Fruit fly (Drosophila melanogaster) whole organism, embryonic: ENCODE measurements around the gene Rlb1.

Experiments
- Blimp-1 ChIP-seq: fragments of 200-800 bp; sonication (Bioruptor generic); optimal IDR thresholded peaks from 3 replicates; lab custom pipeline; 2018; ENCODE audit warnings: missing biosample characterization, missing genetic modification characterization, mild to moderate bottlenecking, moderate library complexity, missing genetic modification reagents
- CG10209 ChIP-seq: fragments of 200-800 bp; sonication (Bioruptor generic); optimal IDR thresholded peaks from 3 replicates; lab custom pipeline; 2017; ENCODE audit warnings: missing biosample characterization, mild to moderate bottlenecking, missing genetic modification characterization, missing genetic modification reagents
- CG10267 ChIP-seq: fragments of 200-800 bp; sonication (Bioruptor generic); optimal IDR thresholded peaks from 2 replicates; lab custom pipeline; 2018; ENCODE audit warnings: missing biosample characterization, mild to moderate bottlenecking, missing genetic modification characterization, moderate library complexity
- CG12391 ChIP-seq: fragments of 200-800 bp; sonication (Bioruptor generic); optimal IDR thresholded peaks from 3 replicates; lab custom pipeline; 2018; ENCODE audit warnings: missing biosample characterization, mild to moderate bottlenecking, missing genetic modification characterization, moderate library complexity
- CG13123 ChIP-seq: fragments of 200-800 bp; sonication (Bioruptor generic); optimal IDR thresholded peaks from 2 replicates; lab custom pipeline; 2016; ENCODE audit warnings: missing biosample characterization, missing genetic modification characterization
- CG13287 ChIP-seq: fragments of 200-800 bp; sonication (Bioruptor generic); IDR thresholded peaks from 2 replicates; pipeline ENCODE4 v1.3.6; 2022; ENCODE audit warnings: missing biosample characterization, missing genetic modification characterization; ENCODE audit not compliant: partially characterized antibody
- CG17359 ChIP-seq: fragments of 200-800 bp; sonication (Bioruptor generic); optimal IDR thresholded peaks from 3 replicates; lab custom pipeline; 2018; ENCODE audit warnings: missing biosample characterization, mild to moderate bottlenecking, missing genetic modification characterization, moderate library complexity
- CG17568 ChIP-seq: fragments of 200-800 bp; sonication (Bioruptor generic); optimal IDR thresholded peaks from 2 replicates; lab custom pipeline; 2018; ENCODE audit warnings: missing biosample characterization, mild to moderate bottlenecking, missing genetic modification characterization, moderate library complexity
- CG17829 ChIP-seq: fragments of 200-800 bp; optimal IDR thresholded peaks from 2 replicates; lab custom pipeline; 2019; ENCODE audit warnings: missing biosample characterization, mild to moderate bottlenecking, missing genetic modification characterization, moderate library complexity
- CG1792 ChIP-seq: fragments of 200-800 bp; sonication (Bioruptor generic); optimal IDR thresholded peaks from 2 replicates; lab custom pipeline; 2016; ENCODE audit warnings: missing biosample characterization, missing genetic modification characterization
- CG1832 ChIP-seq: fragments of 200-800 bp; sonication (Bioruptor generic); optimal IDR thresholded peaks from 2 replicates; lab custom pipeline; 2017; ENCODE audit warnings: missing biosample characterization, mild to moderate bottlenecking, missing genetic modification characterization, inconsistent platforms
- CG2678 ChIP-seq: fragments of 200-800 bp; sonication (Bioruptor generic); optimal IDR thresholded peaks from 3 replicates; lab custom pipeline; 2019; ENCODE audit warnings: missing biosample characterization, mild to moderate bottlenecking, missing genetic modification characterization, moderate library complexity
- CG4282 ChIP-seq: fragments of 200-800 bp; sonication (Bioruptor generic); optimal IDR thresholded peaks from 2 replicates; lab custom pipeline; 2016; ENCODE audit warnings: missing biosample characterization, missing genetic modification characterization
- CG8765 ChIP-seq: fragments of 200-800 bp; sonication (Bioruptor generic); IDR thresholded peaks from 2 replicates; pipeline ENCODE4 v1.3.6; 2022; ENCODE audit warnings: missing biosample characterization, missing genetic modification characterization
- CG8924 ChIP-seq: fragments of 200-800 bp; optimal IDR thresholded peaks from 3 replicates; lab custom pipeline; 2019; ENCODE audit warnings: missing biosample characterization, mild to moderate bottlenecking, missing genetic modification characterization, moderate library complexity
- CG9817 ChIP-seq: fragments of 200-800 bp; sonication (Bioruptor generic); optimal IDR thresholded peaks from 2 replicates; lab custom pipeline; 2018; ENCODE audit warnings: missing biosample characterization, mild to moderate bottlenecking, missing genetic modification characterization, moderate library complexity
- Dip3 ChIP-seq: fragments of 200-800 bp; sonication (Bioruptor generic); optimal IDR thresholded peaks from 3 replicates; lab custom pipeline; 2016; ENCODE audit warnings: missing biosample characterization, missing genetic modification characterization
- Dp ChIP-seq: fragments of 200-800 bp; sonication (Bioruptor generic); optimal IDR thresholded peaks from 2 replicates; lab custom pipeline; 2018; ENCODE audit warnings: missing biosample characterization, mild to moderate bottlenecking, missing genetic modification characterization, moderate library complexity
- HLH54F ChIP-seq: fragments of 200-800 bp; sonication (Bioruptor generic); optimal IDR thresholded peaks from 3 replicates; lab custom pipeline; 2016; ENCODE audit warnings: missing biosample characterization, missing genetic modification characterization
- Hr78 ChIP-seq, 2 experiments: fragments of 200-800 bp in 1 of 2; fragments of >200 bp in 1 of 2; sonication (Bioruptor generic) in 1 of 2; optimal IDR thresholded peaks; 2 replicates each; lab custom pipeline; 2017 to 2019; ENCODE audit warnings: missing biosample characterization in 2 of 2, missing genetic modification characterization in 2 of 2, mild to moderate bottlenecking in 1 of 2, moderate library complexity in 1 of 2
- Lhr ChIP-seq: fragments of 200-800 bp; sonication (Bioruptor generic); optimal IDR thresholded peaks from 3 replicates; lab custom pipeline; 2017; ENCODE audit warnings: mild to moderate bottlenecking, missing biosample characterization, missing genetic modification reagents, missing genetic modification characterization
- Mrtf ChIP-seq: fragments of 200-800 bp; sonication (Bioruptor generic); IDR thresholded peaks from 3 replicates; pipeline ENCODE4 v1.3.6; 2022; ENCODE audit warnings: missing biosample characterization, missing genetic modification characterization
- Ptx1 ChIP-seq: fragments of 200-800 bp; sonication (Bioruptor generic); IDR thresholded peaks from 2 replicates; pipeline ENCODE4 v1.3.6; 2022; ENCODE audit warnings: missing biosample characterization, missing genetic modification characterization
- Ravus ChIP-seq: fragments of 200-800 bp; sonication (Bioruptor generic); IDR thresholded peaks from 2 replicates; pipeline ENCODE4 v1.3.6; 2022; ENCODE audit warnings: missing biosample characterization, missing genetic modification characterization
- Ssrp ChIP-seq: fragments of 200-800 bp; sonication (Bioruptor generic); optimal IDR thresholded peaks from 2 replicates; lab custom pipeline; 2018; ENCODE audit warnings: missing biosample characterization, mild to moderate bottlenecking, missing genetic modification characterization, moderate library complexity
- Stat92E ChIP-seq, 3 experiments: fragments of >200 bp in 2 of 3; fragments of 200-800 bp in 1 of 3; sonication (Bioruptor generic) in 1 of 3; optimal IDR thresholded peaks; 2 replicates each; lab custom pipeline; 2017 to 2019; ENCODE audit warnings: missing biosample characterization in 3 of 3, missing genetic modification characterization in 3 of 3, mild to moderate bottlenecking in 1 of 3, moderate library complexity in 1 of 3
- abd-A ChIP-seq: fragments of 200-800 bp; sonication (Bioruptor generic); optimal IDR thresholded peaks from 3 replicates; lab custom pipeline; 2019; ENCODE audit warnings: missing biosample characterization, mild to moderate bottlenecking, missing genetic modification characterization, moderate library complexity
- bcd ChIP-seq: fragments of 200-800 bp; sonication (Bioruptor generic); optimal IDR thresholded peaks from 2 replicates; lab custom pipeline; 2017; ENCODE audit warnings: missing biosample characterization, mild to moderate bottlenecking, missing genetic modification characterization
- br ChIP-seq: fragments of >200 bp; optimal IDR thresholded peaks from 2 replicates; lab custom pipeline; 2017
- cad ChIP-seq: fragments of >200 bp; optimal IDR thresholded peaks from 2 replicates; lab custom pipeline; 2017; ENCODE audit warnings: missing biosample characterization, missing genetic modification characterization
- chm ChIP-seq: fragments of 200-800 bp; sonication (Bioruptor generic); IDR thresholded peaks from 2 replicates; pipeline ENCODE4 v1.3.6; 2022; ENCODE audit warnings: missing biosample characterization, missing genetic modification characterization
- dimm ChIP-seq: fragments of 200-800 bp; sonication (Bioruptor generic); IDR thresholded peaks from 2 replicates; pipeline ENCODE4 v1.3.6; 2022; ENCODE audit warnings: missing biosample characterization, missing genetic modification characterization
- ewg ChIP-seq: fragments of 200-800 bp; sonication (Bioruptor generic); optimal IDR thresholded peaks from 3 replicates; lab custom pipeline; 2017; ENCODE audit warnings: mild to moderate bottlenecking, missing biosample characterization, missing genetic modification reagents, missing genetic modification characterization
- gsb-n ChIP-seq: fragments of 200-800 bp; sonication (Bioruptor generic); optimal IDR thresholded peaks from 3 replicates; lab custom pipeline; 2018; ENCODE audit warnings: missing biosample characterization, mild to moderate bottlenecking, missing genetic modification characterization
- nau ChIP-seq: fragments of 200-800 bp; sonication (Bioruptor generic); optimal IDR thresholded peaks from 3 replicates; lab custom pipeline; 2017; ENCODE audit warnings: missing biosample characterization, mild to moderate bottlenecking, missing genetic modification characterization, missing genetic modification reagents
- nerfin-2 ChIP-seq: fragments of 200-800 bp; sonication (Bioruptor generic); IDR thresholded peaks from 2 replicates; pipeline ENCODE4 v1.3.6; 2022; ENCODE audit warnings: missing biosample characterization, missing genetic modification characterization; ENCODE audit not compliant: partially characterized antibody
- p53 ChIP-seq: fragments of 200-800 bp; sonication (Bioruptor generic); optimal IDR thresholded peaks from 2 replicates; lab custom pipeline; 2016; ENCODE audit warnings: missing biosample characterization, missing genetic modification characterization
- ranshi ChIP-seq: fragments of 200-800 bp; sonication (Bioruptor generic); IDR thresholded peaks from 2 replicates; pipeline ENCODE4 v1.3.6; 2022; ENCODE audit warnings: missing biosample characterization, missing genetic modification characterization
- repo ChIP-seq: fragments of 200-800 bp; sonication (Bioruptor generic); optimal IDR thresholded peaks from 2 replicates; lab custom pipeline; 2016; ENCODE audit warnings: missing biosample characterization, missing genetic modification characterization
- scrt ChIP-seq: fragments of 200-800 bp; sonication (Bioruptor generic); optimal IDR thresholded peaks from 2 replicates; lab custom pipeline; 2018; ENCODE audit warnings: missing biosample characterization, mild to moderate bottlenecking, missing genetic modification characterization, moderate library complexity
- slou ChIP-seq: fragments of 200-800 bp; sonication (Bioruptor generic); optimal IDR thresholded peaks from 3 replicates; lab custom pipeline; 2016; ENCODE audit warnings: missing biosample characterization, missing genetic modification characterization
- slp2 ChIP-seq: fragments of 200-800 bp; sonication (Bioruptor generic); optimal IDR thresholded peaks from 2 replicates; lab custom pipeline; 2016; ENCODE audit warnings: missing biosample characterization, missing genetic modification characterization
- unc-4 ChIP-seq: fragments of 200-800 bp; sonication (Bioruptor generic); IDR thresholded peaks from 2 replicates; pipeline ENCODE4 v1.3.6; 2022; ENCODE audit warnings: missing biosample characterization, missing genetic modification characterization; ENCODE audit not compliant: partially characterized antibody
- vfl ChIP-seq: fragments of 200-800 bp; sonication (Bioruptor generic); optimal IDR thresholded peaks from 2 replicates; lab custom pipeline; 2016; ENCODE audit warnings: missing biosample characterization, missing genetic modification characterization
- vvl ChIP-seq: fragments of 200-800 bp; sonication (Bioruptor generic); IDR thresholded peaks from 2 replicates; pipeline ENCODE4 v1.3.6; 2022; ENCODE audit warnings: missing biosample characterization, missing genetic modification characterization
- zen2 ChIP-seq: fragments of 200-800 bp; sonication (Bioruptor generic); IDR thresholded peaks from 3 replicates; pipeline ENCODE4 v1.3.6; 2022; ENCODE audit warnings: missing biosample characterization, missing genetic modification characterization; ENCODE audit not compliant: partially characterized antibody

Gene Rlb1

dm6 chr3R:9533181-9534124 is 20.3 kb downstream of the Rlb1 start (continued):
- TF ChIP-seq Stat92E (GFP tag; optimal IDR thresholded peaks at IDR 0.05; lab: Kevin White, UChicago) (peak in 1 of 3 experiments; percentile 51), CG17359 (peak; percentile 93), CG17568 (peak; percentile 87), br (lab: Kevin White, UChicago) (no peak), CG4282 (peak; percentile 78), ewg (GFP tag; lab: Kevin White, UChicago) (peak; percentile 91), Ravus (GFP tag; lab: Robert Waterston, UW) (peak; percentile 56), p53 (GFP tag; lab: Kevin White, UChicago) (peak; percentile 72), repo (GFP tag; lab: Kevin White, UChicago) (peak; percentile 82), Lhr (peak; percentile 81), CG10209 (GFP tag; lab: Kevin White, UChicago) (peak; percentile 97), CG10267 (tag; lab: Kevin White, UChicago) (peak; percentile 92), CG1792 (GFP tag; lab: Kevin White, UChicago) (peak; percentile 86), Dp (peak; percentile 13), dimm (peak; percentile 40), ranshi (GFP tag; lab: Robert Waterston, UW) (peak; percentile 80; the same call in 1 of the 2 replicates), zen2 (GFP tag; lab: Robert Waterston, UW) (no peak; the same call in 2 of the 3 replicates), CG17829 (tag; lab: Kevin White, UChicago) (peak; percentile 96), vvl (peak; percentile 88), Blimp-1 (GFP tag; lab: Kevin White, UChicago) (peak; percentile 89), CG13123 (GFP tag; lab: Kevin White, UChicago) (peak; percentile 87), Ptx1 (peak; percentile 94), unc-4 (GFP tag; lab: Robert Waterston, UW) (0 out of 2 replicates have a peak, but pooled peaks have one; percentile 25), CG8924 (tag; lab: Kevin White, UChicago) (peak; percentile 98), bcd (peak; percentile 97), Dip3 (GFP tag; lab: Kevin White, UChicago) (peak; percentile 93), gsb-n (tag; lab: Kevin White, UChicago) (peak; percentile 91), CG13287 (GFP tag; lab: Robert Waterston, UW) (no peak; the same call in 1 of the 2 replicates), nau (GFP tag; lab: Kevin White, UChicago) (peak; percentile 98), cad (no peak), Ssrp (tag; lab: Kevin White, UChicago) (peak; percentile 92), CG8765 (peak; percentile 39; the same call in 1 of the 2 replicates), CG9817 (tag; lab: Kevin White, UChicago) (peak; percentile 91), vfl (GFP tag; lab: Kevin White, UChicago) (peak; percentile 94), nerfin-2 (GFP tag; lab: Robert Waterston, UW) (0 out of 2 replicates have a peak, but pooled peaks have one; percentile 34), slou (GFP tag; lab: Kevin White, UChicago) (peak; percentile 84), Hr78 (GFP tag; optimal IDR thresholded peaks at IDR 0.05; lab: Kevin White, UChicago) (peak in 1 of 2 experiments; percentile 94), CG2678 (tag; lab: Kevin White, UChicago) (peak; percentile 99), CG1832 (GFP tag; lab: Kevin White, UChicago) (no peak), slp2 (GFP tag; lab: Kevin White, UChicago) (peak; percentile 93), abd-A (tag; lab: Kevin White, UChicago) (peak; percentile 61), CG12391 (tag; lab: Kevin White, UChicago) (peak; percentile 94), HLH54F (GFP tag; lab: Kevin White, UChicago) (peak; percentile 95), chm (GFP tag; lab: Robert Waterston, UW) (peak; percentile 58; the same call in 1 of the 2 replicates), scrt (GFP tag; lab: Kevin White, UChicago) (peak; percentile 92), Mrtf (GFP tag; lab: Robert Waterston, UW) (peak; percentile 83; the same call in 2 of the 3 replicates)
